Worm (Caenorhabditis elegans): ENCODE results near the gene Y116F11B.7.
A peak's percentile ranks its signal among the peaks of the same experiment; 100 is the strongest.

The Y116F11B.7 gene

ce11 chrV:19867883-19868282 is 19.8 kb downstream of the Y116F11B.7 start, which contains the start of gene Y116F11B.9:
Gene Y116F11B.9 (minus strand): TSS chrV:19867983.
- no peak for TF ChIP-seq lin-13 (GFP tag; optimal IDR thresholded peaks at IDR 0.05)
- TF ChIP-seq gmeb-1 (tag; optimal IDR thresholded peaks at IDR 0.05) = no peak
- no peak for TF ChIP-seq nhr-237 (tag; optimal IDR thresholded peaks at IDR 0.05)
- TF ChIP-seq ceh-82 (tag; optimal IDR thresholded peaks at IDR 0.05) = no peak
- TF ChIP-seq ZK546.5 (tag; optimal IDR thresholded peaks at IDR 0.05) = no peak
- no peak for TF ChIP-seq unc-62 (GFP tag; optimal IDR thresholded peaks at IDR 0.05)
- TF ChIP-seq nhr-129 (tag; optimal IDR thresholded peaks at IDR 0.05) = no peak

ce11 chrV:19882916-19883315 is 34.8 kb downstream of the Y116F11B.7 start, which contains the start of gene Y116F11B.13:
Gene Y116F11B.13 (plus strand): TSS chrV:19883216.
- TF ChIP-seq elt-1 (tag; optimal IDR thresholded peaks at IDR 0.05) (no peak), sma-3 (GFP tag; optimal IDR thresholded peaks at IDR 0.05) (no peak), unc-55 (GFP tag; optimal IDR thresholded peaks at IDR 0.05) (no peak), mbf-1 (tag; optimal IDR thresholded peaks at IDR 0.05) (no peak), C34F6.9 (tag; optimal IDR thresholded peaks at IDR 0.05) (no peak), mdl-1 (tag; optimal IDR thresholded peaks at IDR 0.05) (no peak), mab-5 (tag; optimal IDR thresholded peaks at IDR 0.05) (no peak), aly-2 (tag; optimal IDR thresholded peaks at IDR 0.05) (no peak), nhr-12 (tag; optimal IDR thresholded peaks at IDR 0.05) (no peak), elt-3 (tag; optimal IDR thresholded peaks at IDR 0.05) (no peak), snpc-4 (tag; optimal IDR thresholded peaks at IDR 0.05) (no peak), ZK546.5 (tag; optimal IDR thresholded peaks at IDR 0.05) (no peak), unc-39 (tag; optimal IDR thresholded peaks at IDR 0.05) (no peak), F13H6.1 (tag; optimal IDR thresholded peaks at IDR 0.05) (no peak), nhr-237 (tag; optimal IDR thresholded peaks at IDR 0.05) (no peak), nhr-6 (tag; optimal IDR thresholded peaks at IDR 0.05) (no peak), alr-1 (tag; optimal IDR thresholded peaks at IDR 0.05) (no peak), blmp-1 (tag; optimal IDR thresholded peaks at IDR 0.05; ENCODE audit: insufficient read depth) (no peak)

ce11 chrV:19895250-19895649 is 47.1 kb downstream of the Y116F11B.7 start, which contains the start of gene gly-4:
Gene gly-4 (minus strand): TSS chrV:19895350.
- TF ChIP-seq nhr-12 (tag; optimal IDR thresholded peaks at IDR 0.05) (no peak), ceh-82 (tag; optimal IDR thresholded peaks at IDR 0.05) (no peak), fos-1 (tag; optimal IDR thresholded peaks at IDR 0.05) (no peak), lin-39 (tag; optimal IDR thresholded peaks at IDR 0.05) (no peak), snpc-4 (tag; optimal IDR thresholded peaks at IDR 0.05) (no peak), unc-62 (GFP tag; optimal IDR thresholded peaks at IDR 0.05) (no peak), nhr-129 (tag; optimal IDR thresholded peaks at IDR 0.05) (no peak), nhr-237 (tag; optimal IDR thresholded peaks at IDR 0.05) (no peak), ceh-16 (tag; optimal IDR thresholded peaks at IDR 0.05) (no peak), skn-1 (tag; optimal IDR thresholded peaks at IDR 0.05) (no peak), nhr-10 (tag; optimal IDR thresholded peaks at IDR 0.05) (no peak), F13H6.1 (tag; optimal IDR thresholded peaks at IDR 0.05) (no peak), nhr-6 (tag; optimal IDR thresholded peaks at IDR 0.05) (no peak), Y55F3AM.14 (GFP tag; optimal IDR thresholded peaks at IDR 0.05) (no peak), lin-13 (GFP tag; optimal IDR thresholded peaks at IDR 0.05) (no peak), C34F6.9 (tag; optimal IDR thresholded peaks at IDR 0.05) (no peak), ztf-11 (tag; optimal IDR thresholded peaks at IDR 0.05) (no peak), ztf-1 (GFP tag; conservative IDR thresholded peaks at IDR 0.05) (no peak), unc-39 (tag; optimal IDR thresholded peaks at IDR 0.05) (no peak), sem-4 (tag; optimal IDR thresholded peaks at IDR 0.05) (no peak)

DNA sequence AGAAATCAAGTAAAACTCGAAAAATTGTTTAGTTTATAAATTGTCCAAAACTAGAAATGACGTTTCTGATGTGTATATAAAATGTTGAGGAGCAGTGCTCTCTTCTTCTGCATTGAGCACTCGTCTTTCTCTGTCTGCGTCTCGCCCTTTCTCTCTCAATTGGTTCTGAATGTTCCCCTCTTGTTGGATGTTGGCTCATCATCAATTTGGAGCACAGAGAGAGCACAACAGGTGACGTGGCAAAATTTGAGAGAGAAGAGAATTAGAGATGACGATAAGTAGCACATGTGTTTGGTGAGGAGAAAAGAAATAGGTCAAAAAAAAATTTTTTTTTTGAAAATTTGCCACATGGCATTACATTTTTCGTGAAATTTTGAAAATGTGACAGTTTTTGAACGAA is 49.4 kb downstream of the Y116F11B.7 start:
- TF ChIP-seq ceh-16 (tag; optimal IDR thresholded peaks at IDR 0.05) (no peak), crh-2 (tag; optimal IDR thresholded peaks at IDR 0.05) (peak; percentile 99), unc-55 (GFP tag; optimal IDR thresholded peaks at IDR 0.05) (peak; percentile 58), nhr-25 (tag; optimal IDR thresholded peaks at IDR 0.05) (no peak), gmeb-1 (tag; optimal IDR thresholded peaks at IDR 0.05) (no peak), dmd-4 (tag; optimal IDR thresholded peaks at IDR 0.05) (no peak), nhr-11 (tag; optimal IDR thresholded peaks at IDR 0.05) (no peak), Y55F3AM.14 (GFP tag; optimal IDR thresholded peaks at IDR 0.05) (no peak), nhr-12 (tag; optimal IDR thresholded peaks at IDR 0.05) (no peak), nhr-129 (tag; optimal IDR thresholded peaks at IDR 0.05) (peak; percentile 80), egl-27 (tag; optimal IDR thresholded peaks at IDR 0.05) (no peak), unc-39 (tag; optimal IDR thresholded peaks at IDR 0.05) (no peak), ceh-82 (tag; optimal IDR thresholded peaks at IDR 0.05) (no peak), skn-1 (tag; optimal IDR thresholded peaks at IDR 0.05) (no peak), mdl-1 (tag; optimal IDR thresholded peaks at IDR 0.05) (peak in 1 of 2 experiments; percentile 32), lin-39 (tag; optimal IDR thresholded peaks at IDR 0.05) (no peak), R02D3.7 (tag; optimal IDR thresholded peaks at IDR 0.05) (no peak), ztf-1 (GFP tag; conservative IDR thresholded peaks at IDR 0.05) (no peak), mbf-1 (tag; optimal IDR thresholded peaks at IDR 0.05) (no peak), sma-9 (GFP tag; optimal IDR thresholded peaks at IDR 0.05) (peak; percentile 70), sma-9 (tag; optimal IDR thresholded peaks at IDR 0.05) (no peak), ZK546.5 (tag; optimal IDR thresholded peaks at IDR 0.05) (no peak), nhr-21 (tag; optimal IDR thresholded peaks at IDR 0.05) (no peak), blmp-1 (tag; optimal IDR thresholded peaks at IDR 0.05; ENCODE audit: insufficient read depth) (no peak), elt-1 (tag; optimal IDR thresholded peaks at IDR 0.05) (no peak), mab-5 (tag; optimal IDR thresholded peaks at IDR 0.05) (peak; percentile 27), lin-13 (GFP tag; optimal IDR thresholded peaks at IDR 0.05) (peak; percentile 60), sem-4 (tag; optimal IDR thresholded peaks at IDR 0.05) (peak; percentile 23), lin-11 (tag; optimal IDR thresholded peaks at IDR 0.05) (no peak), fos-1 (tag; optimal IDR thresholded peaks at IDR 0.05) (peak; percentile 17), alr-1 (tag; optimal IDR thresholded peaks at IDR 0.05) (no peak), nhr-10 (tag; optimal IDR thresholded peaks at IDR 0.05) (no peak), ztf-11 (tag; optimal IDR thresholded peaks at IDR 0.05) (no peak), peb-1 (tag; optimal IDR thresholded peaks at IDR 0.05) (no peak), aly-2 (tag; optimal IDR thresholded peaks at IDR 0.05) (no peak)

Data from whole organism, L2 larva.